Fruit fly (Drosophila melanogaster): Measurements from ENCODE around the gene ppk5.

ppk5 gene

dm6 chr3L:21501928-21502327 is 32.5 kb upstream of the ppk5 start (continued):
- peak; percentile 52 for TF ChIP-seq CG2678 (tag; optimal IDR thresholded peaks at IDR 0.05)
- TF ChIP-seq CG7786 (GFP tag; optimal IDR thresholded peaks at IDR 0.05) = peak; percentile 1
- TF ChIP-seq HLH4C (GFP tag; IDR thresholded peaks at IDR 0.05; ENCODE audit: partially characterized antibody) = no peak
- TF ChIP-seq Dip3 (GFP tag; optimal IDR thresholded peaks at IDR 0.05) = no peak
- no peak for TF ChIP-seq CG2712 (tag; optimal IDR thresholded peaks at IDR 0.05)
- TF ChIP-seq CG1647 (GFP tag; optimal IDR thresholded peaks at IDR 0.05) = no peak
- TF ChIP-seq Bgb (GFP tag; IDR thresholded peaks at IDR 0.05; ENCODE audit: partially characterized antibody) = no peak
- no peak for TF ChIP-seq CG7357 (GFP tag; IDR thresholded peaks at IDR 0.05)
- TF ChIP-seq Dp (GFP tag; optimal IDR thresholded peaks at IDR 0.05) = no peak
- no peak for TF ChIP-seq CG30431 (GFP tag; optimal IDR thresholded peaks at IDR 0.05)
- TF ChIP-seq HmgZ (tag; optimal IDR thresholded peaks at IDR 0.05) = peak; percentile 13
- no peak for TF ChIP-seq CG2889 (GFP tag; IDR thresholded peaks at IDR 0.05)
- TF ChIP-seq seq (GFP tag; IDR thresholded peaks at IDR 0.05) = no peak
- no peak for TF ChIP-seq ap (GFP tag; IDR thresholded peaks at IDR 0.05)
- TF ChIP-seq Oaz (GFP tag; IDR thresholded peaks at IDR 0.05) = no peak
- TF ChIP-seq BEAF-32 (GFP tag; optimal IDR thresholded peaks at IDR 0.05) = no peak
- TF ChIP-seq CG10462 (GFP tag; optimal IDR thresholded peaks at IDR 0.05) = no peak
- no peak for TF ChIP-seq CG8359 (GFP tag; optimal IDR thresholded peaks at IDR 0.05; ENCODE audit: borderline replicate concordance)
- TF ChIP-seq ind (GFP tag; optimal IDR thresholded peaks at IDR 0.05) = no peak
- no peak for TF ChIP-seq phol (tag; optimal IDR thresholded peaks at IDR 0.05)
- 0 out of 2 replicates have a peak, but pooled peaks have one; percentile 15 for TF ChIP-seq ttk (GFP tag; IDR thresholded peaks at IDR 0.05)
- no peak for TF ChIP-seq CG7271 (tag; optimal IDR thresholded peaks at IDR 0.05)
- no peak for TF ChIP-seq CG31365 (tag; optimal IDR thresholded peaks at IDR 0.05)
- no peak for TF ChIP-seq CG14965 (GFP tag; optimal IDR thresholded peaks at IDR 0.05; ENCODE audit: borderline replicate concordance)
- no peak for TF ChIP-seq fru (optimal IDR thresholded peaks at IDR 0.05)
- TF ChIP-seq CG8290 (GFP tag; optimal IDR thresholded peaks at IDR 0.05) = no peak
- peak in 1 of 2 experiments; percentile 11 for TF ChIP-seq CG8290 (tag; optimal IDR thresholded peaks at IDR 0.05)
- TF ChIP-seq CG6765 (GFP tag; optimal IDR thresholded peaks at IDR 0.05) = no peak
- TF ChIP-seq Eip74EF (GFP tag; optimal IDR thresholded peaks at IDR 0.05) = peak in 1 of 2 experiments; percentile 12
- TF ChIP-seq dmrt99B (tag; optimal IDR thresholded peaks at IDR 0.05) = peak; percentile 22
- TF ChIP-seq toy (GFP tag; IDR thresholded peaks at IDR 0.05) = 0 out of 2 replicates have a peak, but pooled peaks have one; percentile 11
- TF ChIP-seq sob (GFP tag; IDR thresholded peaks at IDR 0.05) = peak; percentile 9; the same call in 1 of the 2 replicates
- 0 out of 3 replicates have a peak, but pooled peaks have one; percentile 40 for TF ChIP-seq ci (GFP tag; IDR thresholded peaks at IDR 0.05)
- no peak for TF ChIP-seq cad (GFP tag; optimal IDR thresholded peaks at IDR 0.05)
- TF ChIP-seq rib (GFP tag; IDR thresholded peaks at IDR 0.05) = no peak
- no peak for TF ChIP-seq CG15601 (tag; optimal IDR thresholded peaks at IDR 0.05)
- TF ChIP-seq CG6175 (GFP tag; IDR thresholded peaks at IDR 0.05) = no peak
- TF ChIP-seq CG18011 (GFP tag; optimal IDR thresholded peaks at IDR 0.05) = no peak
- TF ChIP-seq sna (GFP tag; IDR thresholded peaks at IDR 0.05; ENCODE audit: partially characterized antibody) = no peak
- TF ChIP-seq Hsf (GFP tag; optimal IDR thresholded peaks at IDR 0.05) = no peak
- TF ChIP-seq lab (GFP tag; optimal IDR thresholded peaks at IDR 0.05) = peak; percentile 53
- TF ChIP-seq Nf-YC (tag; optimal IDR thresholded peaks at IDR 0.05) = no peak
- no peak for TF ChIP-seq CG6272 (GFP tag; IDR thresholded peaks at IDR 0.05)
- no peak for TF ChIP-seq gce (GFP tag; IDR thresholded peaks at IDR 0.05)
- TF ChIP-seq CG18599 (GFP tag; optimal IDR thresholded peaks at IDR 0.05) = peak; percentile 34
- TF ChIP-seq CG4282 (GFP tag; optimal IDR thresholded peaks at IDR 0.05) = no peak
- no peak for TF ChIP-seq danr (GFP tag; IDR thresholded peaks at IDR 0.05)
- no peak for TF ChIP-seq vfl (GFP tag; optimal IDR thresholded peaks at IDR 0.05)
- TF ChIP-seq Pdp1 (GFP tag; optimal IDR thresholded peaks at IDR 0.05) = peak in 1 of 2 experiments; percentile 18
- TF ChIP-seq ranshi (GFP tag; IDR thresholded peaks at IDR 0.05) = 0 out of 2 replicates have a peak, but pooled peaks have one; percentile 10
- no peak for TF ChIP-seq CG8765 (GFP tag; IDR thresholded peaks at IDR 0.05)
- TF ChIP-seq Atf-2 (GFP tag; optimal IDR thresholded peaks at IDR 0.05) = no peak

Measured in whole organism, embryonic.